Worm (Caenorhabditis elegans) whole organism, L4/young adult: ENCODE data around the gene H11E01.3.

Experiments
- W03F9.2 ChIP-seq: fragments of 150-350 bp; optimal IDR thresholded peaks from 2 replicates; lab custom pipeline; 2014; ENCODE audit warnings: missing biosample characterization, missing genetic modification characterization
- dao-5 ChIP-seq: sonication (generic microtip); optimal IDR thresholded peaks from 2 replicates; lab custom pipeline; 2016; ENCODE audit warnings: missing genotype, missing genetic modification characterization, moderate library complexity, missing compliant biosample characterization
- him-1 ChIP-seq: sonication (generic microtip); optimal IDR thresholded peaks from 2 replicates; lab custom pipeline; 2016; ENCODE audit warnings: missing genotype, missing genetic modification reagents, missing genetic modification characterization, missing compliant biosample characterization

Gene H11E01.3

ce11 chrX:1664925-1665324, 60.2 kb downstream of the H11E01.3 start, which contains the start of gene R09H3.2:
TSS of gene R09H3.2 (minus strand) at chrX:1665025.
- no peak for TF ChIP-seq dao-5
- TF ChIP-seq W03F9.2 (tag; lab: Kevin White, UChicago), result no peak
- no peak for TF ChIP-seq him-1 (tag; lab: Kevin White, UChicago)

- no peak for TF ChIP-seq him-1 (tag; lab: Kevin White, UChicago)
- TF ChIP-seq dao-5, result no peak
- no peak for TF ChIP-seq W03F9.2 (tag; lab: Kevin White, UChicago)
Observed at ce11 chrX:1667056-1667455, 62.4 kb downstream of the H11E01.3 start.

ce11 chrX:1668748-1669147, 64.0 kb downstream of the H11E01.3 start, which contains the start of gene R09H3.3:
TSS of gene R09H3.3 (minus strand) at chrX:1668848.
- TF ChIP-seq dao-5, result no peak
